Worm (Caenorhabditis elegans) whole organism, L3 larva: ENCODE data around the gene fbxa-84.
A peak's percentile ranks its signal among the peaks of the same experiment; 100 is the strongest.

Source experiments
- R02D3.7 ChIP-seq: fragments of 150-350 bp; optimal IDR thresholded peaks from 2 replicates; lab custom pipeline; 2014; ENCODE audit warnings: missing biosample characterization, missing genetic modification characterization
- aly-2 ChIP-seq: fragments of 150-350 bp; optimal IDR thresholded peaks from 2 replicates; lab custom pipeline; 2014; ENCODE audit warnings: missing biosample characterization, missing genetic modification characterization
- ceh-16 ChIP-seq: sonication (generic microtip); optimal IDR thresholded peaks from 2 replicates; lab custom pipeline; 2017; ENCODE audit warnings: missing biosample characterization, missing genetic modification characterization
- ceh-82 ChIP-seq: fragments of 150-350 bp; optimal IDR thresholded peaks from 2 replicates; lab custom pipeline; 2014; ENCODE audit warnings: missing biosample characterization, missing genetic modification characterization
- ceh-9 ChIP-seq: sonication (generic microtip); optimal IDR thresholded peaks from 2 replicates; lab custom pipeline; 2018; ENCODE audit warnings: missing biosample characterization, missing genetic modification characterization
- daf-12 ChIP-seq: fragments of 150-350 bp; optimal IDR thresholded peaks from 2 replicates; lab custom pipeline; 2014; ENCODE audit warnings: missing biosample characterization, missing genetic modification reagents, missing genetic modification characterization
- egl-5 ChIP-seq: fragments of 150-350 bp; optimal IDR thresholded peaks from 2 replicates; lab custom pipeline; 2017; ENCODE audit warnings: missing biosample characterization, missing genetic modification reagents, missing genetic modification characterization, inconsistent platforms
- elt-2 ChIP-seq: sonication (generic microtip); optimal IDR thresholded peaks from 2 replicates; lab custom pipeline; 2016; ENCODE audit warnings: missing genetic modification reagents, mild to moderate bottlenecking, missing genetic modification characterization, missing compliant biosample characterization
- elt-3 ChIP-seq, 3 experiments: fragments of 150-350 bp in 1 of 3; sonication (generic microtip) in 2 of 3; optimal IDR thresholded peaks; 2 replicates in 2 of 3; 4 replicates in 1 of 3; lab custom pipeline; 2014 to 2017; ENCODE audit warnings: missing biosample characterization in 3 of 3, missing genetic modification characterization in 3 of 3
- eor-1 ChIP-seq, 2 experiments: fragments of 150-350 bp; optimal IDR thresholded peaks; 2 replicates each; lab custom pipeline; 2014 to 2018; ENCODE audit warnings: missing biosample characterization in 2 of 2, missing genetic modification characterization in 2 of 2
- fkh-10 ChIP-seq: sonication (generic microtip); optimal IDR thresholded peaks from 2 replicates; lab custom pipeline; 2017; ENCODE audit warnings: missing biosample characterization, missing genetic modification reagents, missing genetic modification characterization
- fkh-2 ChIP-seq: fragments of 150-350 bp; optimal IDR thresholded peaks from 2 replicates; lab custom pipeline; 2014; ENCODE audit warnings: missing biosample characterization, missing genetic modification reagents, missing genetic modification characterization
- fos-1 ChIP-seq: fragments of 150-350 bp; optimal IDR thresholded peaks from 2 replicates; lab custom pipeline; 2014; ENCODE audit warnings: missing biosample characterization, missing genetic modification characterization
- hmg-11 ChIP-seq: sonication (generic microtip); optimal IDR thresholded peaks from 2 replicates; lab custom pipeline; 2016; ENCODE audit warnings: missing genetic modification characterization, missing compliant biosample characterization
- jun-1 ChIP-seq: fragments of 150-350 bp; optimal IDR thresholded peaks from 2 replicates; lab custom pipeline; 2014; ENCODE audit warnings: missing biosample characterization, missing genetic modification reagents, missing genetic modification characterization
- lin-39 ChIP-seq: fragments of 150-350 bp; optimal IDR thresholded peaks from 2 replicates; lab custom pipeline; 2018; ENCODE audit warnings: missing biosample characterization, missing genetic modification reagents, missing genetic modification characterization
- lsy-12 ChIP-seq: sonication (generic microtip); optimal IDR thresholded peaks from 2 replicates; lab custom pipeline; 2016; ENCODE audit warnings: mild to moderate bottlenecking, missing genetic modification characterization, missing compliant biosample characterization
- mml-1 ChIP-seq: fragments of 150-350 bp; sonication (generic microtip); optimal IDR thresholded peaks from 3 replicates; lab custom pipeline; 2014; ENCODE audit warnings: missing biosample characterization, missing genetic modification characterization
- nhr-11 ChIP-seq: fragments of 150-350 bp; optimal IDR thresholded peaks from 2 replicates; lab custom pipeline; 2014; ENCODE audit warnings: missing biosample characterization, missing genetic modification characterization
- nhr-12 ChIP-seq: fragments of 150-350 bp; optimal IDR thresholded peaks from 2 replicates; lab custom pipeline; 2014; ENCODE audit warnings: missing biosample characterization, missing genetic modification characterization
- nhr-237 ChIP-seq: fragments of 150-350 bp; optimal IDR thresholded peaks from 2 replicates; lab custom pipeline; 2014; ENCODE audit warnings: missing biosample characterization, missing genetic modification characterization
- nhr-25 ChIP-seq: sonication (generic microtip); optimal IDR thresholded peaks from 2 replicates; lab custom pipeline; 2017; ENCODE audit warnings: missing biosample characterization, missing genetic modification characterization
- nhr-28 ChIP-seq: fragments of 150-350 bp; optimal IDR thresholded peaks from 2 replicates; lab custom pipeline; 2014; ENCODE audit warnings: missing biosample characterization, missing genetic modification characterization
- nhr-43 ChIP-seq: sonication (generic microtip); optimal IDR thresholded peaks from 2 replicates; lab custom pipeline; 2016; ENCODE audit warnings: mild to moderate bottlenecking, missing genetic modification characterization, missing compliant biosample characterization; ENCODE audit not compliant: poor library complexity, severe bottlenecking
- nhr-76 ChIP-seq: fragments of 150-350 bp; sonication (generic microtip); optimal IDR thresholded peaks from 5 replicates; lab custom pipeline; 2014; ENCODE audit warnings: missing biosample characterization, missing genetic modification characterization
- pha-4 ChIP-seq: fragments of 150-350 bp; optimal IDR thresholded peaks from 2 replicates; lab custom pipeline; 2014; ENCODE audit warnings: missing biosample characterization, missing genetic modification reagents, missing genetic modification characterization
- pqm-1 ChIP-seq: fragments of 150-350 bp; optimal IDR thresholded peaks from 2 replicates; lab custom pipeline; 2017; ENCODE audit warnings: missing biosample characterization, missing genetic modification characterization, inconsistent platforms
- sea-2 ChIP-seq: fragments of 150-350 bp; sonication (generic microtip); optimal IDR thresholded peaks from 4 replicates; lab custom pipeline; 2014; ENCODE audit warnings: missing biosample characterization, missing genetic modification reagents, missing genetic modification characterization
- skn-1 ChIP-seq: fragments of 150-350 bp; optimal IDR thresholded peaks from 2 replicates; lab custom pipeline; 2014; ENCODE audit warnings: missing biosample characterization, missing genetic modification characterization
- snpc-4 ChIP-seq: fragments of 150-350 bp; optimal IDR thresholded peaks from 2 replicates; lab custom pipeline; 2014; ENCODE audit warnings: missing biosample characterization, missing genetic modification characterization
- tbx-2 ChIP-seq: sonication (generic microtip); optimal IDR thresholded peaks from 2 replicates; lab custom pipeline; 2016; ENCODE audit warnings: mild to moderate bottlenecking, missing genetic modification characterization, missing compliant biosample characterization
- ztf-11 ChIP-seq: fragments of 150-350 bp; optimal IDR thresholded peaks from 2 replicates; lab custom pipeline; 2014; ENCODE audit warnings: missing biosample characterization, missing genetic modification characterization
- ztf-4 ChIP-seq: fragments of 150-350 bp; optimal IDR thresholded peaks from 2 replicates; lab custom pipeline; 2014; ENCODE audit warnings: missing biosample characterization, missing genetic modification characterization

Gene fbxa-84

ce11 chrV:15216705-15217104 is 34.5 kb downstream of the fbxa-84 start, which contains the start of gene sri-25:
Gene sri-25, plus strand, starts transcription at chrV:15217005.
- no peak for TF ChIP-seq aly-2 (tag; lab: Kevin White, UChicago)

ce11 chrV:15221330-15221729 is 39.1 kb downstream of the fbxa-84 start, which contains the start of gene irld-25:
Gene irld-25, plus strand, starts transcription at chrV:15221630.
- TF ChIP-seq nhr-25 (tag; lab: Kevin White, UChicago) (no peak), jun-1 (tag; lab: Kevin White, UChicago) (no peak), ceh-82 (tag; lab: Kevin White, UChicago) (no peak), elt-2 (tag; lab: Kevin White, UChicago) (no peak), fos-1 (tag; lab: Kevin White, UChicago) (no peak), eor-1 (tag; optimal IDR thresholded peaks at IDR 0.05; lab: Kevin White, UChicago) (no peak), mml-1 (tag; lab: Kevin White, UChicago) (no peak), tbx-2 (no peak)

ce11 chrV:15223668-15224067 is 41.4 kb downstream of the fbxa-84 start, which contains the start of gene srw-24:
Gene srw-24, plus strand, starts transcription at chrV:15223968.
- TF ChIP-seq ceh-16 (tag; lab: Kevin White, UChicago) (no peak), R02D3.7 (no peak), nhr-76 (tag; lab: Kevin White, UChicago) (no peak), pqm-1 (tag; lab: Kevin White, UChicago) (no peak), tbx-2 (no peak), eor-1 (tag; optimal IDR thresholded peaks at IDR 0.05; lab: Kevin White, UChicago) (no peak), ztf-11 (tag; lab: Kevin White, UChicago) (no peak), ceh-9 (tag; lab: Kevin White, UChicago) (no peak), ztf-4 (tag; lab: Kevin White, UChicago) (no peak), hmg-11 (tag; lab: Kevin White, UChicago) (no peak)

- no peak for TF ChIP-seq snpc-4
- TF ChIP-seq elt-3 (tag; optimal IDR thresholded peaks at IDR 0.05; lab: Kevin White, UChicago), result no peak
- no peak for TF ChIP-seq sea-2 (GFP tag; lab: Kevin White, UChicago)
- TF ChIP-seq tbx-2, result no peak
- no peak for TF ChIP-seq elt-2 (tag; lab: Kevin White, UChicago)
- TF ChIP-seq nhr-43 (tag; lab: Kevin White, UChicago), result no peak
- TF ChIP-seq ztf-4 (tag; lab: Kevin White, UChicago), result no peak
- no peak for TF ChIP-seq nhr-12
- TF ChIP-seq R02D3.7, result no peak
- TF ChIP-seq pha-4 (tag; lab: Kevin White, UChicago), result no peak
- no peak for TF ChIP-seq nhr-76 (tag; lab: Kevin White, UChicago)
- no peak for TF ChIP-seq daf-12 (tag; lab: Kevin White, UChicago)
Measured at ce11 chrV:15225650-15226049, 43.4 kb downstream of the fbxa-84 start, which contains the start of gene srw-14. Gene srw-14, plus strand, starts transcription at chrV:15225950.

ce11 chrV:15226206-15226605 is 44.0 kb downstream of the fbxa-84 start:
- no peak for TF ChIP-seq egl-5 (tag; lab: Kevin White, UChicago)
- no peak for TF ChIP-seq nhr-11 (tag; lab: Kevin White, UChicago)
- TF ChIP-seq sea-2 (GFP tag; lab: Kevin White, UChicago), result no peak
- no peak for TF ChIP-seq fkh-10 (GFP tag; lab: Kevin White, UChicago)
- TF ChIP-seq elt-2 (tag; lab: Kevin White, UChicago), result peak; percentile 56
- no peak for TF ChIP-seq skn-1 (tag; lab: Kevin White, UChicago)
- TF ChIP-seq lsy-12 (tag; lab: Kevin White, UChicago), result no peak
- no peak for TF ChIP-seq lin-39

- TF ChIP-seq nhr-28 (tag; lab: Kevin White, UChicago) (no peak), pqm-1 (tag; lab: Kevin White, UChicago) (no peak), ceh-9 (tag; lab: Kevin White, UChicago) (no peak), mml-1 (tag; lab: Kevin White, UChicago) (no peak), egl-5 (tag; lab: Kevin White, UChicago) (no peak), fkh-2 (tag; lab: Kevin White, UChicago) (no peak), daf-12 (tag; lab: Kevin White, UChicago) (no peak), nhr-237 (tag; lab: Kevin White, UChicago) (no peak), nhr-43 (tag; lab: Kevin White, UChicago) (no peak), jun-1 (tag; lab: Kevin White, UChicago) (no peak), ceh-16 (tag; lab: Kevin White, UChicago) (no peak)
Measured at ce11 chrV:15230243-15230642, 48.0 kb downstream of the fbxa-84 start, which contains the start of gene srw-15. Gene srw-15, plus strand, starts transcription at chrV:15230543.
